Fruit fly (Drosophila melanogaster) whole organism, embryonic: ENCODE results near the gene CG9393.

ENCODE experiments used
- ATbp ChIP-seq: fragments of 200-800 bp; sonication (Bioruptor generic); optimal IDR thresholded peaks from 2 replicates; lab custom pipeline; 2017; ENCODE audit warnings: missing biosample characterization, mild to moderate bottlenecking, missing genetic modification characterization, missing genetic modification reagents
- Abd-B ChIP-seq: fragments of 200-800 bp; sonication (Bioruptor generic); optimal IDR thresholded peaks from 2 replicates; lab custom pipeline; 2018; ENCODE audit warnings: missing biosample characterization, mild to moderate bottlenecking, missing genetic modification characterization, moderate library complexity
- Ada2b ChIP-seq: fragments of 200-800 bp; sonication (Bioruptor generic); IDR thresholded peaks from 2 replicates; pipeline ENCODE4 v1.3.6; 2022; ENCODE audit warnings: missing biosample characterization, missing genetic modification characterization
- Bdp1 ChIP-seq: fragments of 200-800 bp; sonication (Bioruptor generic); optimal IDR thresholded peaks from 3 replicates; lab custom pipeline; 2016; ENCODE audit warnings: missing biosample characterization, missing genetic modification characterization
- CG1024 ChIP-seq: fragments of 200-800 bp; sonication (Bioruptor generic); IDR thresholded peaks from 2 replicates; pipeline ENCODE4 v1.3.6; 2022; ENCODE audit warnings: missing biosample characterization, missing genetic modification characterization
- CG10267 ChIP-seq: fragments of 200-800 bp; sonication (Bioruptor generic); optimal IDR thresholded peaks from 2 replicates; lab custom pipeline; 2018; ENCODE audit warnings: missing biosample characterization, mild to moderate bottlenecking, missing genetic modification characterization, moderate library complexity
- CG10274 ChIP-seq: fragments of 200-800 bp; sonication (Bioruptor generic); optimal IDR thresholded peaks from 3 replicates; lab custom pipeline; 2017; ENCODE audit warnings: missing biosample characterization, mild to moderate bottlenecking, missing genetic modification characterization
- CG10979 ChIP-seq: fragments of 200-800 bp; sonication (Bioruptor generic); optimal IDR thresholded peaks from 2 replicates; lab custom pipeline; 2018; ENCODE audit warnings: missing biosample characterization, mild to moderate bottlenecking, missing genetic modification characterization, moderate library complexity
- CG11723 ChIP-seq: fragments of 200-800 bp; sonication (Bioruptor generic); optimal IDR thresholded peaks from 2 replicates; lab custom pipeline; 2017; ENCODE audit warnings: missing biosample characterization, mild to moderate bottlenecking, missing genetic modification characterization
- CG12391 ChIP-seq: fragments of 200-800 bp; sonication (Bioruptor generic); optimal IDR thresholded peaks from 3 replicates; lab custom pipeline; 2018; ENCODE audit warnings: missing biosample characterization, mild to moderate bottlenecking, missing genetic modification characterization, moderate library complexity
- CG13287 ChIP-seq: fragments of 200-800 bp; sonication (Bioruptor generic); IDR thresholded peaks from 2 replicates; pipeline ENCODE4 v1.3.6; 2022; ENCODE audit warnings: missing biosample characterization, missing genetic modification characterization; ENCODE audit not compliant: partially characterized antibody
- CG14667 ChIP-seq: fragments of 200-800 bp; sonication (Bioruptor generic); IDR thresholded peaks from 2 replicates; pipeline ENCODE4 v1.3.6; 2022; ENCODE audit warnings: missing biosample characterization, missing genetic modification characterization
- CG1529 ChIP-seq: fragments of 200-800 bp; sonication (Bioruptor generic); optimal IDR thresholded peaks from 3 replicates; lab custom pipeline; 2018; ENCODE audit warnings: missing biosample characterization, missing genetic modification characterization
- CG17385 ChIP-seq: fragments of 200-800 bp; sonication (Bioruptor generic); optimal IDR thresholded peaks from 3 replicates; lab custom pipeline; 2018; ENCODE audit warnings: missing biosample characterization, mild to moderate bottlenecking, missing genetic modification characterization
- CG2199 ChIP-seq: fragments of 200-800 bp; sonication (Bioruptor generic); IDR thresholded peaks from 3 replicates; pipeline ENCODE4 v1.3.6; 2022; ENCODE audit warnings: missing biosample characterization, missing genetic modification characterization
- CG2712 ChIP-seq: fragments of 200-800 bp; optimal IDR thresholded peaks from 3 replicates; lab custom pipeline; 2019; ENCODE audit warnings: missing biosample characterization, mild to moderate bottlenecking, missing genetic modification characterization, moderate library complexity
- CG3163 ChIP-seq: fragments of 200-800 bp; sonication (Bioruptor generic); optimal IDR thresholded peaks from 3 replicates; lab custom pipeline; 2016; ENCODE audit warnings: missing biosample characterization, missing genetic modification characterization
- CG43689 ChIP-seq: fragments of 200-800 bp; sonication (Bioruptor generic); IDR thresholded peaks from 2 replicates; pipeline ENCODE4 v1.3.6; 2022; ENCODE audit warnings: missing biosample characterization, missing genetic modification characterization
- CG5180 ChIP-seq: fragments of 200-800 bp; sonication (Bioruptor generic); optimal IDR thresholded peaks from 3 replicates; lab custom pipeline; 2017; ENCODE audit warnings: missing biosample characterization, missing genetic modification characterization, mild to moderate bottlenecking, moderate library complexity, missing genetic modification reagents
- CG5245 ChIP-seq: fragments of 200-800 bp; sonication (Bioruptor generic); optimal IDR thresholded peaks from 3 replicates; lab custom pipeline; 2016; ENCODE audit warnings: missing biosample characterization, missing genetic modification characterization
- CG7745 ChIP-seq: fragments of 200-800 bp; sonication (Bioruptor generic); optimal IDR thresholded peaks from 2 replicates; lab custom pipeline; 2018; ENCODE audit warnings: missing biosample characterization, mild to moderate bottlenecking, missing genetic modification characterization, moderate library complexity
- CG7963 ChIP-seq: fragments of 200-800 bp; sonication (Bioruptor generic); IDR thresholded peaks from 3 replicates; pipeline ENCODE4 v1.3.6; 2022; ENCODE audit warnings: missing biosample characterization, missing genetic modification characterization; ENCODE audit not compliant: partially characterized antibody
- Ets65A ChIP-seq: fragments of 200-800 bp; sonication (Bioruptor generic); peaks from one replicate; lab custom pipeline; 2016; ENCODE audit warnings: missing biosample characterization, missing genetic modification characterization
- HLH4C ChIP-seq: fragments of 200-800 bp; sonication (Bioruptor generic); IDR thresholded peaks from 3 replicates; pipeline ENCODE4 v1.3.6; 2022; ENCODE audit warnings: missing biosample characterization, missing genetic modification characterization; ENCODE audit not compliant: partially characterized antibody
- Hmr ChIP-seq: fragments of 200-800 bp; sonication (Bioruptor generic); optimal IDR thresholded peaks from 3 replicates; lab custom pipeline; 2017; ENCODE audit warnings: mild to moderate bottlenecking, missing biosample characterization, missing genetic modification reagents, missing genetic modification characterization
- Nf-YC ChIP-seq: fragments of 200-800 bp; optimal IDR thresholded peaks from 3 replicates; lab custom pipeline; 2019; ENCODE audit warnings: missing biosample characterization, mild to moderate bottlenecking, missing genetic modification characterization, moderate library complexity
- Oli ChIP-seq: fragments of 200-800 bp; sonication (Bioruptor generic); optimal IDR thresholded peaks from 2 replicates; lab custom pipeline; 2018; ENCODE audit warnings: missing biosample characterization, mild to moderate bottlenecking, missing genetic modification characterization, moderate library complexity
- Trl ChIP-seq, 3 experiments: fragments of >200 bp in 2 of 3; fragments of 200-800 bp in 1 of 3; sonication (Bioruptor generic) in 1 of 3; optimal IDR thresholded peaks; 2 replicates in 1 of 3; 3 replicates in 2 of 3; lab custom pipeline; 2016 to 2017; ENCODE audit warnings: missing biosample characterization in 1 of 3, missing genetic modification characterization in 1 of 3
- YL-1 ChIP-seq: fragments of 200-800 bp; sonication (Bioruptor generic); optimal IDR thresholded peaks from 3 replicates; lab custom pipeline; 2017; ENCODE audit warnings: missing biosample characterization, mild to moderate bottlenecking, missing genetic modification characterization
- abd-A ChIP-seq: fragments of 200-800 bp; sonication (Bioruptor generic); optimal IDR thresholded peaks from 3 replicates; lab custom pipeline; 2019; ENCODE audit warnings: missing biosample characterization, mild to moderate bottlenecking, missing genetic modification characterization, moderate library complexity
- bowl ChIP-seq: fragments of 200-800 bp; sonication (Bioruptor generic); IDR thresholded peaks from 2 replicates; pipeline ENCODE4 v1.3.6; 2022; ENCODE audit warnings: missing biosample characterization, missing genetic modification characterization
- ci ChIP-seq: fragments of 200-800 bp; sonication (Bioruptor generic); IDR thresholded peaks from 3 replicates; pipeline ENCODE4 v1.3.6; 2022; ENCODE audit warnings: missing biosample characterization, missing genetic modification characterization
- crol ChIP-seq: fragments of 200-800 bp; sonication (Bioruptor generic); IDR thresholded peaks from 2 replicates; pipeline ENCODE4 v1.3.6; 2022; ENCODE audit warnings: missing biosample characterization, missing genetic modification characterization
- fd64A ChIP-seq: fragments of 200-800 bp; sonication (Bioruptor generic); optimal IDR thresholded peaks from 3 replicates; lab custom pipeline; 2018; ENCODE audit warnings: missing biosample characterization, mild to moderate bottlenecking, missing genetic modification characterization
- fu2 ChIP-seq: fragments of 200-800 bp; sonication (Bioruptor generic); optimal IDR thresholded peaks from 2 replicates; lab custom pipeline; 2016; ENCODE audit warnings: missing biosample characterization, missing genetic modification characterization
- gce ChIP-seq: fragments of 200-800 bp; sonication (Bioruptor generic); IDR thresholded peaks from 3 replicates; pipeline ENCODE4 v1.3.6; 2022; ENCODE audit warnings: missing biosample characterization, missing genetic modification characterization
- gro ChIP-seq: fragments of 200-800 bp; sonication (Bioruptor generic); optimal IDR thresholded peaks from 2 replicates; lab custom pipeline; 2016; ENCODE audit warnings: missing biosample characterization, missing genetic modification characterization
- klu ChIP-seq: fragments of 200-800 bp; sonication (Bioruptor generic); IDR thresholded peaks from 2 replicates; pipeline ENCODE4 v1.3.6; 2022; ENCODE audit warnings: missing biosample characterization, missing genetic modification characterization
- kni ChIP-seq: fragments of 200-800 bp; sonication (Bioruptor generic); optimal IDR thresholded peaks from 3 replicates; lab custom pipeline; 2017; ENCODE audit warnings: mild to moderate bottlenecking, missing biosample characterization, missing genetic modification reagents, missing genetic modification characterization
- lilli ChIP-seq: fragments of 200-800 bp; sonication (Bioruptor generic); optimal IDR thresholded peaks from 3 replicates; lab custom pipeline; 2016; ENCODE audit warnings: missing biosample characterization, missing genetic modification characterization
- nom ChIP-seq: fragments of 200-800 bp; sonication (Bioruptor generic); optimal IDR thresholded peaks from 2 replicates; lab custom pipeline; 2017; ENCODE audit warnings: missing biosample characterization, missing genetic modification characterization, mild to moderate bottlenecking, moderate library complexity, missing genetic modification reagents
- odd ChIP-seq: fragments of 200-800 bp; sonication (Bioruptor generic); optimal IDR thresholded peaks from 2 replicates; lab custom pipeline; 2017; ENCODE audit warnings: missing biosample characterization, mild to moderate bottlenecking, missing genetic modification characterization
- prd ChIP-seq, 3 experiments: fragments of >200 bp in 2 of 3; fragments of 200-800 bp in 1 of 3; sonication (Bioruptor generic) in 1 of 3; optimal IDR thresholded peaks in 2 of 3; IDR thresholded peaks in 1 of 3; 2 replicates in 2 of 3; 3 replicates in 1 of 3; pipeline versions ENCODE4 v1.3.6 to Lab custom; 2017 to 2022; ENCODE audit warnings: missing biosample characterization in 1 of 3, missing genetic modification characterization in 1 of 3
- sd ChIP-seq: fragments of 200-800 bp; sonication (Bioruptor generic); optimal IDR thresholded peaks from 3 replicates; lab custom pipeline; 2018; ENCODE audit warnings: missing biosample characterization, mild to moderate bottlenecking, missing genetic modification characterization, moderate library complexity
- so ChIP-seq: fragments of 200-800 bp; sonication (Bioruptor generic); IDR thresholded peaks from 3 replicates; pipeline ENCODE4 v1.3.6; 2022; ENCODE audit warnings: missing biosample characterization, missing genetic modification characterization
- vnd ChIP-seq: fragments of 200-800 bp; sonication (Bioruptor generic); IDR thresholded peaks from 3 replicates; pipeline ENCODE4 v1.3.6; 2022; ENCODE audit warnings: missing biosample characterization, missing genetic modification characterization; ENCODE audit not compliant: partially characterized antibody
- vvl ChIP-seq: fragments of 200-800 bp; sonication (Bioruptor generic); IDR thresholded peaks from 2 replicates; pipeline ENCODE4 v1.3.6; 2022; ENCODE audit warnings: missing biosample characterization, missing genetic modification characterization
- zfh2 ChIP-seq: fragments of 200-800 bp; sonication (Bioruptor generic); optimal IDR thresholded peaks from 2 replicates; lab custom pipeline; 2016; ENCODE audit warnings: missing biosample characterization, missing genetic modification characterization

The CG9393 gene

DNA sequence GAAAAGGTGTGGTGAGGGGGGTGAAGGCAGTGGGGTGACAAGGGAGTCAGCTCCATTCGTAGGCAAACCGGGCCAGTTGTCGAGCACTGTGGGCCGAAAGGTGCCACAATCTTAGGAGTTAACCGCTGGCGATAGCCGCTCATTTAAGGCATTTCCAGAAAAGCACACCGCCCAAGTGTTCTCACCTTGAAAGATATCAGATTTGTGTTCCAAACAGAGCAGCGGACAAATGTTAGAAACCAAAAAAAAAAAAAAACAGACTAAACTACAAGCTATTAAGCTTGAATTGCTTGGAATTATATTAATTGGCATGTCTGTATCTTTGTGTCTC lies 30.7 kb upstream of the CG9393 start:
- TF ChIP-seq Ada2b = no peak
- no peak for TF ChIP-seq CG12391 (tag; lab: Kevin White, UChicago)
- TF ChIP-seq vnd (GFP tag; lab: Robert Waterston, UW) = 0 out of 3 replicates have a peak, but pooled peaks have one; percentile 25
- TF ChIP-seq CG10267 (tag; lab: Kevin White, UChicago) = no peak
- TF ChIP-seq so (GFP tag; lab: Robert Waterston, UW) = no peak
- no peak for TF ChIP-seq Nf-YC (tag; lab: Kevin White, UChicago)
- TF ChIP-seq bowl (GFP tag; lab: Robert Waterston, UW) = no peak
- no peak for TF ChIP-seq CG5245 (GFP tag; lab: Kevin White, UChicago)
- no peak for TF ChIP-seq CG17385 (GFP tag; lab: Kevin White, UChicago)
- no peak for TF ChIP-seq Bdp1 (GFP tag; lab: Kevin White, UChicago)
- TF ChIP-seq fu2 = no peak
- no peak for TF ChIP-seq Abd-B (GFP tag; lab: Kevin White, UChicago)
- no peak for TF ChIP-seq CG7963 (GFP tag; lab: Robert Waterston, UW)
- TF ChIP-seq CG10274 (GFP tag; lab: Kevin White, UChicago) = no peak
- no peak for TF ChIP-seq HLH4C
- peak; percentile 50 for TF ChIP-seq crol
- TF ChIP-seq CG10979 (tag; lab: Kevin White, UChicago) = no peak
- TF ChIP-seq fd64A = no peak
- TF ChIP-seq gce = no peak
- no peak for TF ChIP-seq gro (GFP tag; lab: Kevin White, UChicago)
- 0 out of 3 replicates have a peak, but pooled peaks have one; percentile 3 for TF ChIP-seq CG2199 (GFP tag; lab: Robert Waterston, UW)
- TF ChIP-seq CG11723 (GFP tag; lab: Kevin White, UChicago) = no peak
- TF ChIP-seq CG5180 (GFP tag; lab: Kevin White, UChicago) = no peak
- TF ChIP-seq CG43689 (GFP tag; lab: Robert Waterston, UW) = no peak
- peak; percentile 6; the same call in 1 of the 3 replicates for TF ChIP-seq ci (GFP tag; lab: Robert Waterston, UW)
- TF ChIP-seq prd (optimal IDR thresholded peaks at IDR 0.05; lab: Kevin White, UChicago) = no peak
- no peak for TF ChIP-seq prd (GFP tag; IDR thresholded peaks at IDR 0.05; lab: Robert Waterston, UW)
- no peak for TF ChIP-seq odd
- no peak for TF ChIP-seq CG14667
- no peak for TF ChIP-seq Oli (tag; lab: Kevin White, UChicago)
- TF ChIP-seq lilli (GFP tag; lab: Kevin White, UChicago) = no peak
- no peak for TF ChIP-seq CG3163 (GFP tag; lab: Kevin White, UChicago)
- TF ChIP-seq, all 482 proteins: peak for 4

DNA sequence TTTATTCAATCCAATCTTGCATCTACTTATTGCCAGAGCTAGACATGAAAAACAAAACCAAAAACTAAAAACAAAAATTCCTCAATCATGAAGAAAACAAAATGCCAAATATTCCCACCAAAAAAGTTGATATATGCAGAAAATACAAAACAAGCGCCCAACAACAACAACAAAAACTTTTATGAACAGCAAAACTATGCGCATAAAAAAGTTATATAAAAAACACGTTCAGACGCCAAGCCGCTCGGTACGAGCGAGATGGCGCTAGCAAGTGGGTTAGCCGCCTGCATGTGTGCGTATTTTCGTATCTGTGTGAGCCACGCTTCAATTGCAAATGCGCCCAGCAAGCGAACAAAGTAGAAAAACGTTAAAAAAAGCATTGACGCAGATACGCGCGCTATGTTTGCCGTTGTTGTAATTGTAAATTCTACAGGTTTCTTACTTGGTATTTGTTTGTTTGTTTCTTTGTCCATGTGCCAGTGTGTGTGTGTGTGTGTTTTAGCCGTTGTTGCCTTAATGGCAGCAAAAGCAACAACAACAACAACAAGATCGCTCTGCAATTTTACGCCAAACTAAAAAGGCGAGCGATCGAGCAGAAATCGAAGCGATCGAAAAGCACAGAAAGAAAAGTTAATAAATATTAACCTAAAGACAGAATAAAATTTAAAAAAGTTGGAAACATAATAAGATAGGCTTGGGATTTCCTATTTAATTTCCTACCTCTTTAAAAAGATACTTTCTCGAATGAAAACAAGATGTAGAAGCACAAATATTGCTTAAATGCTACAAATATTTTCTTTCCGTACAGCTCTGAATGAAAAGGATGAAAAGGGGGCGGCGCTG lies 30.2 kb upstream of the CG9393 start:
- TF ChIP-seq CG13287 (GFP tag; lab: Robert Waterston, UW) = peak; percentile 22; the same call in 1 of the 2 replicates
- no peak for TF ChIP-seq Hmr
- peak; percentile 28 for TF ChIP-seq nom
- peak; percentile 89 for TF ChIP-seq vvl (GFP tag; lab: Robert Waterston, UW)
- peak; percentile 73 for TF ChIP-seq kni
- TF ChIP-seq sd (tag; lab: Kevin White, UChicago) = peak; percentile 93
- peak; percentile 70 for TF ChIP-seq Ets65A (GFP tag; lab: Kevin White, UChicago)
- TF ChIP-seq Bdp1 (GFP tag; lab: Kevin White, UChicago) = no peak
- TF ChIP-seq CG1529 (GFP tag; lab: Kevin White, UChicago) = no peak
- no peak for TF ChIP-seq ATbp (GFP tag; lab: Kevin White, UChicago)
- TF ChIP-seq zfh2 (GFP tag; lab: Kevin White, UChicago) = no peak
- peak; percentile 76 for TF ChIP-seq abd-A (tag; lab: Kevin White, UChicago)
- TF ChIP-seq YL-1 (GFP tag; lab: Kevin White, UChicago) = no peak
- no peak for TF ChIP-seq klu
- no peak for TF ChIP-seq Trl (optimal IDR thresholded peaks at IDR 0.05; lab: Kevin White, UChicago)
- no peak for TF ChIP-seq Trl (GFP tag; optimal IDR thresholded peaks at IDR 0.05; lab: Kevin White, UChicago)
- no peak for TF ChIP-seq CG2712
- no peak for TF ChIP-seq CG1024
- no peak for TF ChIP-seq CG7745 (tag; lab: Kevin White, UChicago)
- 0 out of 3 replicates have a peak, but pooled peaks have one; percentile 8 for TF ChIP-seq CG2199 (GFP tag; lab: Robert Waterston, UW)
